Worm (Caenorhabditis elegans): ENCODE data around the gene fbxb-108.

fbxb-108 gene

ce11 chrII:2754595-2754994 lies 10.2 kb upstream of the fbxb-108 start:
- TF ChIP-seq gei-17 (GFP tag; optimal IDR thresholded peaks at IDR 0.05) (no peak), zfh-2 (GFP tag; conservative IDR thresholded peaks at IDR 0.05) (peak; percentile 73), aptf-3 (GFP tag; IDR thresholded peaks at IDR 0.05) (no peak), lin-26 (GFP tag; IDR thresholded peaks at IDR 0.05) (0 out of 2 replicates have a peak, but pooled peaks have one; percentile 4), ztf-18 (tag; optimal IDR thresholded peaks at IDR 0.05) (no peak), tlf-1 (GFP tag; optimal IDR thresholded peaks at IDR 0.05) (no peak), hsf-1 (GFP tag; IDR thresholded peaks at IDR 0.05) (no peak), ZK185.1 (tag; optimal IDR thresholded peaks at IDR 0.05; ENCODE audit: poor library complexity, severe bottlenecking) (no peak), B0261.1 (tag; optimal IDR thresholded peaks at IDR 0.05) (no peak), lsl-1 (GFP tag; optimal IDR thresholded peaks at IDR 0.05) (no peak), egrh-3 (GFP tag; IDR thresholded peaks at IDR 0.05) (peak; percentile 52; the same call in 1 of the 2 replicates), rec-8 (tag; optimal IDR thresholded peaks at IDR 0.05) (no peak)

ce11 chrII:2756351-2756750 lies 8.4 kb upstream of the fbxb-108 start:
- TF ChIP-seq nhr-120 (GFP tag; IDR thresholded peaks at IDR 0.05): no peak
- TF ChIP-seq pha-4 (tag; optimal IDR thresholded peaks at IDR 0.05): no peak
- no peak for TF ChIP-seq egrh-3 (GFP tag; IDR thresholded peaks at IDR 0.05)
- no peak for TF ChIP-seq F52B5.7 (tag; optimal IDR thresholded peaks at IDR 0.05)
- TF ChIP-seq him-1 (tag; optimal IDR thresholded peaks at IDR 0.05): no peak
- TF ChIP-seq rec-8 (tag; optimal IDR thresholded peaks at IDR 0.05): no peak
- no peak for TF ChIP-seq snpc-4 (GFP tag; optimal IDR thresholded peaks at IDR 0.05)
- TF ChIP-seq snpc-4 (tag; optimal IDR thresholded peaks at IDR 0.05): no peak
- TF ChIP-seq mes-4 (tag; optimal IDR thresholded peaks at IDR 0.05): no peak
- no peak for TF ChIP-seq snpc-1.1 (tag; optimal IDR thresholded peaks at IDR 0.05; ENCODE audit: insufficient read depth)
- no peak for TF ChIP-seq lin-26 (GFP tag; IDR thresholded peaks at IDR 0.05)

ce11 chrII:2757954-2758353 lies 6.8 kb upstream of the fbxb-108 start, which contains the start of gene F29A7.8:
TSS of gene F29A7.8 (minus strand) at chrII:2758054.
- no peak for TF ChIP-seq unc-62 (GFP tag; optimal IDR thresholded peaks at IDR 0.05)
- no peak for TF ChIP-seq efl-1 (GFP tag; optimal IDR thresholded peaks at IDR 0.05)
- no peak for TF ChIP-seq Y95B8A.8 (GFP tag; IDR thresholded peaks at IDR 0.05)
- TF ChIP-seq F10E7.11 (tag; optimal IDR thresholded peaks at IDR 0.05): no peak
- TF ChIP-seq F22D6.2 (tag; optimal IDR thresholded peaks at IDR 0.05): no peak
- no peak for TF ChIP-seq T26A5.8 (tag; optimal IDR thresholded peaks at IDR 0.05)
- TF ChIP-seq ZK185.1 (tag; optimal IDR thresholded peaks at IDR 0.05; ENCODE audit: poor library complexity, severe bottlenecking): no peak
- TF ChIP-seq dpff-1 (tag; optimal IDR thresholded peaks at IDR 0.05): no peak
- no peak for TF ChIP-seq egl-44 (GFP tag; IDR thresholded peaks at IDR 0.05)

ce11 chrII:2758476-2758875 lies 6.3 kb upstream of the fbxb-108 start, which contains the start of gene fbxb-107:
TSS of gene fbxb-107 (plus strand) at chrII:2758772.
- no peak for TF ChIP-seq hmg-20 (GFP tag; IDR thresholded peaks at IDR 0.05)
- no peak for TF ChIP-seq egrh-3 (GFP tag; IDR thresholded peaks at IDR 0.05)
- TF ChIP-seq ceh-58 (GFP tag; IDR thresholded peaks at IDR 0.05): no peak
- TF ChIP-seq somi-1 (GFP tag; optimal IDR thresholded peaks at IDR 0.05): no peak
- TF ChIP-seq lin-26 (GFP tag; IDR thresholded peaks at IDR 0.05): no peak
- no peak for TF ChIP-seq zfh-2 (GFP tag; conservative IDR thresholded peaks at IDR 0.05)
- TF ChIP-seq madf-10 (tag; optimal IDR thresholded peaks at IDR 0.05): no peak
- TF ChIP-seq xnd-1 (tag; optimal IDR thresholded peaks at IDR 0.05): no peak
- no peak for TF ChIP-seq F52B5.7 (tag; optimal IDR thresholded peaks at IDR 0.05)
- TF ChIP-seq unc-130 (GFP tag; optimal IDR thresholded peaks at IDR 0.05): no peak
- no peak for TF ChIP-seq D2030.7 (GFP tag; IDR thresholded peaks at IDR 0.05)
- TF ChIP-seq lsy-27 (tag; optimal IDR thresholded peaks at IDR 0.05; ENCODE audit: borderline replicate concordance, insufficient read depth): no peak
- TF ChIP-seq atf-7 (tag; optimal IDR thresholded peaks at IDR 0.05): no peak
- no peak for TF ChIP-seq lin-40 (tag; optimal IDR thresholded peaks at IDR 0.05)
- no peak for TF ChIP-seq F49E8.2 (tag; optimal IDR thresholded peaks at IDR 0.05; ENCODE audit: insufficient read depth)

All from whole organism, young adult.